Worm (Caenorhabditis elegans) whole organism, young adult: Measurements from ENCODE around the gene F57G9.3.

Experiments
- C06A6.2 ChIP-seq: fragments of 200-800 bp; sonication (Bioruptor generic); conservative IDR thresholded peaks from 2 replicates; pipeline ENCODE4 v1.3.6; 2022; ENCODE audit warnings: missing genetic modification characterization, missing compliant biosample characterization
- F39B2.1 ChIP-seq: fragments of 200-800 bp; sonication (Bioruptor generic); IDR thresholded peaks from 2 replicates; pipeline ENCODE4 v1.3.6; 2022; ENCODE audit warnings: missing genetic modification reagents, missing genetic modification characterization, missing compliant biosample characterization
- ZK185.1 ChIP-seq: sonication (generic microtip); optimal IDR thresholded peaks from 2 replicates; lab custom pipeline; 2016; ENCODE audit warnings: mild to moderate bottlenecking, missing genetic modification characterization, missing compliant biosample characterization; ENCODE audit not compliant: poor library complexity, severe bottlenecking
- akir-1 ChIP-seq: fragments of 200-800 bp; sonication (Bioruptor generic); optimal IDR thresholded peaks from 2 replicates; lab custom pipeline; 2018; ENCODE audit warnings: mild to moderate bottlenecking, missing genetic modification characterization, moderate library complexity, missing compliant biosample characterization
- dpl-1 ChIP-seq: fragments of 150-350 bp; optimal IDR thresholded peaks from 2 replicates; lab custom pipeline; 2014; ENCODE audit warnings: missing biosample characterization, missing genetic modification reagents, missing genetic modification characterization
- hsf-1 ChIP-seq: fragments of 200-800 bp; sonication (Bioruptor generic); IDR thresholded peaks from 2 replicates; pipeline ENCODE4 v1.3.6; 2022; ENCODE audit warnings: missing genetic modification reagents, missing genetic modification characterization, missing compliant biosample characterization
- lin-35 ChIP-seq, 3 experiments: fragments of 150-350 bp in 2 of 3; sonication (generic microtip) in 1 of 3; optimal IDR thresholded peaks; 2 replicates each; lab custom pipeline; 2014 to 2018; ENCODE audit warnings: missing biosample characterization in 3 of 3, missing genetic modification characterization in 3 of 3, missing genetic modification reagents in 3 of 3
- lsy-27 ChIP-seq: sonication (generic microtip); optimal IDR thresholded peaks from 2 replicates; lab custom pipeline; 2017; ENCODE audit warnings: missing genetic modification characterization, mild to moderate bottlenecking, missing compliant biosample characterization, antibody characterized with exemption, missing genotype, borderline replicate concordance; ENCODE audit not compliant: insufficient read depth
- madf-6 ChIP-seq: fragments of 200-800 bp; sonication (Bioruptor generic); IDR thresholded peaks from 2 replicates; pipeline ENCODE4 v1.3.6; 2022; ENCODE audit warnings: missing genetic modification reagents, missing genetic modification characterization, missing compliant biosample characterization
- mes-4 ChIP-seq: sonication (generic microtip); optimal IDR thresholded peaks from 2 replicates; lab custom pipeline; 2016; ENCODE audit warnings: missing genotype, missing genetic modification characterization, missing compliant biosample characterization
- nfya-2 ChIP-seq: fragments of 200-800 bp; sonication (Bioruptor generic); IDR thresholded peaks from 2 replicates; pipeline ENCODE4 v1.3.6; 2022; ENCODE audit warnings: missing genetic modification reagents, missing genetic modification characterization, missing compliant biosample characterization
- pha-4 ChIP-seq: fragments of 150-350 bp; sonication (generic microtip); optimal IDR thresholded peaks from 2 replicates; lab custom pipeline; 2014; ENCODE audit warnings: missing biosample characterization, missing genetic modification reagents, missing genetic modification characterization
- snpc-4 ChIP-seq, 5 experiments: fragments of 150-350 bp in 1 of 5; sonication (generic microtip) in 4 of 5; optimal IDR thresholded peaks; 2 replicates each; lab custom pipeline; 2014 to 2018; ENCODE audit warnings: missing genetic modification characterization in 5 of 5, missing biosample characterization in 3 of 5, antibody characterized with exemption in 2 of 5, mild to moderate bottlenecking in 2 of 5, missing compliant biosample characterization in 2 of 5, missing genotype in 2 of 5, moderate library complexity in 2 of 5, missing genetic modification reagents in 1 of 5
- unc-62 ChIP-seq: fragments of 150-350 bp; optimal IDR thresholded peaks from 2 replicates; lab custom pipeline; 2014; ENCODE audit warnings: missing biosample characterization, missing genetic modification reagents, missing genetic modification characterization

ce11 chrII:12406394-12406793 lies 3.6 kb downstream of the F57G9.3 start, which contains the start of gene sre-30:
- TF ChIP-seq madf-6 (GFP tag; lab: Robert Waterston, UW): no peak
- TF ChIP-seq pha-4 (tag; lab: Kevin White, UChicago): no peak
- TF ChIP-seq lsy-27: no peak
- no peak for TF ChIP-seq dpl-1 (GFP tag; lab: Kevin White, UChicago)
- TF ChIP-seq snpc-4 (GFP tag; optimal IDR thresholded peaks at IDR 0.05; lab: Kevin White, UChicago): no peak
- no peak for TF ChIP-seq snpc-4 (tag; optimal IDR thresholded peaks at IDR 0.05; lab: Kevin White, UChicago)
- TF ChIP-seq lin-35 (GFP tag; optimal IDR thresholded peaks at IDR 0.05; lab: Kevin White, UChicago): no peak
- no peak for TF ChIP-seq F39B2.1 (GFP tag; lab: Robert Waterston, UW)
- TF ChIP-seq hsf-1 (GFP tag; lab: Robert Waterston, UW): no peak
- TF ChIP-seq nfya-2 (GFP tag; lab: Robert Waterston, UW): no peak
- no peak for TF ChIP-seq unc-62
- no peak for TF ChIP-seq akir-1 (GFP tag; lab: Kevin White, UChicago)
- TF ChIP-seq mes-4 (tag; lab: Kevin White, UChicago): no peak
- TF ChIP-seq ZK185.1: no peak
- no peak for TF ChIP-seq C06A6.2 (GFP tag; lab: Robert Waterston, UW)
